Worm (Caenorhabditis elegans) whole organism, L1 larva: ENCODE measurements around the gene C30B5.2.

Source experiments
- C04F5.9 ChIP-seq: sonication (generic microtip); optimal IDR thresholded peaks from 2 replicates; lab custom pipeline; 2016; ENCODE audit warnings: missing genetic modification characterization, missing compliant biosample characterization
- ama-1 ChIP-seq: fragments of 150-350 bp; optimal IDR thresholded peaks from 2 replicates; lab custom pipeline; 2014
- blmp-1 ChIP-seq: fragments of 150-350 bp; optimal IDR thresholded peaks from 2 replicates; lab custom pipeline; 2014; ENCODE audit warnings: missing biosample characterization, missing genetic modification characterization
- ceh-88 ChIP-seq: fragments of 200-800 bp; sonication (Bioruptor generic); IDR thresholded peaks from 2 replicates; pipeline ENCODE4 v1.3.6; 2022; ENCODE audit warnings: missing genetic modification characterization, missing compliant biosample characterization
- ceh-90 ChIP-seq: sonication (generic microtip); optimal IDR thresholded peaks from 2 replicates; lab custom pipeline; 2016; ENCODE audit warnings: missing genetic modification characterization, missing compliant biosample characterization
- ces-1 ChIP-seq: fragments of 150-350 bp; optimal IDR thresholded peaks from 2 replicates; lab custom pipeline; 2014; ENCODE audit warnings: missing biosample characterization, missing genetic modification reagents, missing genetic modification characterization
- dsc-1 ChIP-seq: sonication (generic microtip); optimal IDR thresholded peaks from 2 replicates; lab custom pipeline; 2016; ENCODE audit warnings: mild to moderate bottlenecking, missing genetic modification characterization, missing compliant biosample characterization
- egl-13 ChIP-seq: sonication (generic microtip); optimal IDR thresholded peaks from 2 replicates; lab custom pipeline; 2016; ENCODE audit warnings: missing genotype, missing genetic modification reagents, missing genetic modification characterization, missing compliant biosample characterization
- elt-3 ChIP-seq, 6 experiments: fragments of 150-350 bp in 1 of 6; sonication (generic microtip); optimal IDR thresholded peaks; 2 replicates each; lab custom pipeline; 2017 to 2018; ENCODE audit warnings: missing biosample characterization in 6 of 6, missing genetic modification characterization in 6 of 6, inconsistent platforms in 1 of 6
- ets-5 ChIP-seq: fragments of 200-800 bp; sonication (Bioruptor generic); IDR thresholded peaks from 2 replicates; pipeline ENCODE4 v1.3.6; 2022; ENCODE audit warnings: missing genetic modification characterization, missing compliant biosample characterization
- grh-1 ChIP-seq: fragments of 200-800 bp; sonication (Bioruptor generic); IDR thresholded peaks from 2 replicates; pipeline ENCODE4 v1.3.6; 2022; ENCODE audit warnings: missing genetic modification reagents, missing genetic modification characterization, missing compliant biosample characterization
- irx-1 ChIP-seq: sonication (generic microtip); optimal IDR thresholded peaks from 2 replicates; lab custom pipeline; 2016; ENCODE audit warnings: missing genetic modification characterization, missing compliant biosample characterization
- jun-1 ChIP-seq: fragments of 150-350 bp; optimal IDR thresholded peaks from 2 replicates; lab custom pipeline; 2014; ENCODE audit warnings: missing biosample characterization, missing genetic modification reagents, missing genetic modification characterization
- lin-14 ChIP-seq: fragments of 200-800 bp; sonication (Bioruptor generic); optimal IDR thresholded peaks from 2 replicates; lab custom pipeline; 2018; ENCODE audit warnings: mild to moderate bottlenecking, missing genetic modification characterization, moderate library complexity, missing compliant biosample characterization
- lin-39 ChIP-seq: fragments of 150-350 bp; optimal IDR thresholded peaks from 2 replicates; lab custom pipeline; 2014; ENCODE audit warnings: missing biosample characterization, missing genetic modification reagents, missing genetic modification characterization
- lsy-2 ChIP-seq, 2 experiments: fragments of 150-350 bp; optimal IDR thresholded peaks; 2 replicates each; lab custom pipeline; 2014; ENCODE audit warnings: missing biosample characterization in 2 of 2, missing genetic modification characterization in 2 of 2
- mab-9 ChIP-seq: fragments of 200-800 bp; sonication (Bioruptor generic); IDR thresholded peaks from 2 replicates; pipeline ENCODE4 v1.3.6; 2022; ENCODE audit warnings: missing genetic modification reagents, missing genetic modification characterization, missing compliant biosample characterization
- mef-2 ChIP-seq: fragments of 150-350 bp; optimal IDR thresholded peaks from 2 replicates; lab custom pipeline; 2014; ENCODE audit warnings: missing biosample characterization, missing genetic modification characterization
- nhr-19 ChIP-seq: fragments of 200-800 bp; sonication (Bioruptor generic); conservative IDR thresholded peaks from 2 replicates; pipeline ENCODE4 v1.3.6; 2022; ENCODE audit warnings: missing genetic modification characterization, missing compliant biosample characterization
- nhr-76 ChIP-seq: sonication (generic microtip); optimal IDR thresholded peaks from 2 replicates; lab custom pipeline; 2017; ENCODE audit warnings: missing biosample characterization, missing genetic modification characterization
- nhr-77 ChIP-seq: fragments of 150-350 bp; optimal IDR thresholded peaks from 2 replicates; lab custom pipeline; 2014; ENCODE audit warnings: missing biosample characterization, missing genetic modification characterization
- nhr-85 ChIP-seq: sonication (generic microtip); peaks from one replicate; lab custom pipeline; 2016; ENCODE audit warnings: missing genetic modification characterization, inconsistent platforms, missing compliant biosample characterization
- nhr-90 ChIP-seq: sonication (generic microtip); optimal IDR thresholded peaks from 2 replicates; lab custom pipeline; 2016; ENCODE audit warnings: mild to moderate bottlenecking, missing genetic modification characterization, missing compliant biosample characterization; ENCODE audit not compliant: poor library complexity
- pax-3 ChIP-seq: fragments of 200-800 bp; sonication (Bioruptor generic); optimal IDR thresholded peaks from 2 replicates; lab custom pipeline; 2018; ENCODE audit warnings: mild to moderate bottlenecking, missing genetic modification characterization, moderate library complexity, missing compliant biosample characterization
- pqm-1 ChIP-seq: sonication (generic microtip); optimal IDR thresholded peaks from 3 replicates; lab custom pipeline; 2017; ENCODE audit warnings: missing biosample characterization, missing genetic modification characterization
- rnt-1 ChIP-seq: sonication (generic microtip); optimal IDR thresholded peaks from 2 replicates; lab custom pipeline; 2016; ENCODE audit warnings: mild to moderate bottlenecking, missing genetic modification characterization, moderate library complexity, missing compliant biosample characterization
- snpc-4 ChIP-seq: fragments of 150-350 bp; optimal IDR thresholded peaks from 2 replicates; lab custom pipeline; 2014; ENCODE audit warnings: missing biosample characterization, missing genetic modification characterization
- snu-23 ChIP-seq: sonication (generic microtip); optimal IDR thresholded peaks from 2 replicates; lab custom pipeline; 2016; ENCODE audit warnings: missing genetic modification characterization, missing compliant biosample characterization
- sox-4 ChIP-seq: sonication (generic microtip); optimal IDR thresholded peaks from 2 replicates; lab custom pipeline; 2016; ENCODE audit warnings: missing genetic modification characterization, missing compliant biosample characterization
- tbx-2 ChIP-seq: sonication (generic microtip); optimal IDR thresholded peaks from 2 replicates; lab custom pipeline; 2016; ENCODE audit warnings: missing genetic modification characterization, missing compliant biosample characterization
- unc-30 ChIP-seq: sonication (generic microtip); optimal IDR thresholded peaks from 2 replicates; lab custom pipeline; 2017; ENCODE audit warnings: missing biosample characterization, missing genetic modification characterization
- unc-62 ChIP-seq: fragments of 150-350 bp; optimal IDR thresholded peaks from 2 replicates; lab custom pipeline; 2014; ENCODE audit warnings: missing biosample characterization, missing genetic modification reagents, missing genetic modification characterization
- unc-86 ChIP-seq: sonication (generic microtip); optimal IDR thresholded peaks from 2 replicates; lab custom pipeline; 2016; ENCODE audit warnings: missing genetic modification characterization, missing compliant biosample characterization
- ztf-11 ChIP-seq, 2 experiments: sonication (generic microtip); optimal IDR thresholded peaks; 2 replicates each; lab custom pipeline; 2016 to 2017; ENCODE audit warnings: missing genetic modification characterization in 2 of 2, missing biosample characterization in 1 of 2, missing compliant biosample characterization in 1 of 2
- ztf-4 ChIP-seq: fragments of 150-350 bp; optimal IDR thresholded peaks from 2 replicates; lab custom pipeline; 2014; ENCODE audit warnings: missing biosample characterization, missing genetic modification characterization

The C30B5.2 gene

ce11 chrII:6219346-6219745, 22.4 kb downstream of the C30B5.2 start, which contains the start of gene mks-2:
TSS of gene mks-2 (minus strand) at chrII:6219446.
- TF ChIP-seq ceh-90 (tag; lab: Kevin White, UChicago) (no peak), snpc-4 (tag; lab: Kevin White, UChicago) (no peak)
- TF ChIP-seq, all 84 proteins: peak for 0

- TF ChIP-seq egl-13 (tag; lab: Kevin White, UChicago) (no peak), jun-1 (tag; lab: Kevin White, UChicago) (no peak), tbx-2 (tag; lab: Kevin White, UChicago) (no peak), ztf-4 (tag; lab: Kevin White, UChicago) (no peak), dsc-1 (tag; lab: Kevin White, UChicago) (no peak), irx-1 (tag; lab: Kevin White, UChicago) (no peak), unc-62 (GFP tag; lab: Kevin White, UChicago) (no peak), elt-3 (tag; optimal IDR thresholded peaks at IDR 0.05; lab: Kevin White, UChicago) (no peak), nhr-85 (no peak), lsy-2 (tag; optimal IDR thresholded peaks at IDR 0.05; lab: Kevin White, UChicago) (no peak), ces-1 (GFP tag; lab: Kevin White, UChicago) (no peak), ama-1 (lab: Kevin White, UChicago) (no peak)
Measured at ce11 chrII:6221470-6221869, 24.5 kb downstream of the C30B5.2 start.

- no peak for TF ChIP-seq ceh-88 (GFP tag; lab: Robert Waterston, UW)
- TF ChIP-seq ztf-11 (tag; optimal IDR thresholded peaks at IDR 0.05; lab: Kevin White, UChicago) = no peak
- TF ChIP-seq, all 84 proteins: peak for 0
Measured at ce11 chrII:6222558-6222957, 25.6 kb downstream of the C30B5.2 start, which contains the start of gene C30B5.6. TSS of gene C30B5.6 (minus strand) at chrII:6222658.

- TF ChIP-seq nhr-85 (peak; percentile 57), mab-9 (GFP tag; lab: Robert Waterston, UW) (no peak), lin-39 (tag; lab: Kevin White, UChicago) (no peak), blmp-1 (tag; lab: Kevin White, UChicago) (peak; percentile 81), nhr-76 (tag; lab: Kevin White, UChicago) (no peak)
Measured at ce11 chrII:6223755-6224154, 26.8 kb downstream of the C30B5.2 start.

- TF ChIP-seq unc-86 (tag; lab: Kevin White, UChicago) (peak; percentile 15), lin-14 (GFP tag; lab: Kevin White, UChicago) (peak; percentile 36), ets-5 (GFP tag; lab: Robert Waterston, UW) (no peak)
Measured at ce11 chrII:6226995-6227394, 30.0 kb downstream of the C30B5.2 start, which contains the start of gene srsy-2. TSS of gene srsy-2 (minus strand) at chrII:6227095.

ce11 chrII:6230116-6230515, 33.1 kb downstream of the C30B5.2 start:
- TF ChIP-seq nhr-19 = no peak
- peak; percentile 64 for TF ChIP-seq lin-14 (GFP tag; lab: Kevin White, UChicago)

- TF ChIP-seq snu-23 (GFP tag; lab: Kevin White, UChicago) (no peak), C04F5.9 (no peak), grh-1 (no peak), mef-2 (tag; lab: Kevin White, UChicago) (no peak), sox-4 (tag; lab: Kevin White, UChicago) (no peak), pqm-1 (no peak), unc-30 (no peak), nhr-77 (tag; lab: Kevin White, UChicago) (no peak), nhr-90 (tag; lab: Kevin White, UChicago) (no peak), ceh-90 (tag; lab: Kevin White, UChicago) (no peak), ets-5 (GFP tag; lab: Robert Waterston, UW) (no peak), pax-3 (no peak), rnt-1 (no peak)
Measured at ce11 chrII:6235432-6236092, 38.6 kb downstream of the C30B5.2 start, which contains the start of gene T24H7.9. TSS of gene T24H7.9 (minus strand) at chrII:6235505.
